Worm (Caenorhabditis elegans) whole organism, mixed stage, embryonic: Measurements from ENCODE around the gene C35B1.8.

Source experiments
- M03D4.4 ChIP-seq: sonication (generic microtip); optimal IDR thresholded peaks from 2 replicates; lab custom pipeline; 2017; ENCODE audit warnings: mild to moderate bottlenecking, missing genetic modification characterization, missing compliant biosample characterization
- bed-3 ChIP-seq: fragments of 200-800 bp; sonication (Bioruptor generic); optimal IDR thresholded peaks from 3 replicates; lab custom pipeline; 2018; ENCODE audit warnings: mild to moderate bottlenecking, missing genetic modification characterization, moderate library complexity, missing compliant biosample characterization
- blmp-1 ChIP-seq: fragments of 150-350 bp; optimal IDR thresholded peaks from 2 replicates; lab custom pipeline; 2014; ENCODE audit warnings: missing biosample characterization, missing genetic modification characterization
- ceh-39 ChIP-seq: fragments of 150-350 bp; optimal IDR thresholded peaks from 2 replicates; lab custom pipeline; 2014; ENCODE audit warnings: missing biosample characterization, missing genetic modification characterization
- ceh-43 ChIP-seq: fragments of 200-800 bp; sonication (Bioruptor generic); optimal IDR thresholded peaks from 2 replicates; lab custom pipeline; 2018; ENCODE audit warnings: mild to moderate bottlenecking, missing genetic modification characterization, moderate library complexity, missing compliant biosample characterization
- ceh-83 ChIP-seq: fragments of 200-800 bp; sonication (Bioruptor generic); optimal IDR thresholded peaks from 2 replicates; lab custom pipeline; 2018; ENCODE audit warnings: mild to moderate bottlenecking, missing genetic modification characterization, missing compliant biosample characterization
- ces-1 ChIP-seq: fragments of 150-350 bp; optimal IDR thresholded peaks from 2 replicates; lab custom pipeline; 2014; ENCODE audit warnings: missing biosample characterization, missing genetic modification reagents, missing genetic modification characterization
- drap-1 ChIP-seq: fragments of 200-800 bp; sonication (Bioruptor generic); optimal IDR thresholded peaks from 3 replicates; lab custom pipeline; 2018; ENCODE audit warnings: mild to moderate bottlenecking, missing genetic modification characterization, missing compliant biosample characterization
- elt-1 ChIP-seq: sonication (generic microtip); optimal IDR thresholded peaks from 2 replicates; lab custom pipeline; 2017; ENCODE audit warnings: missing genetic modification characterization, mild to moderate bottlenecking, missing compliant biosample characterization, antibody characterized with exemption, moderate library complexity, borderline replicate concordance; ENCODE audit not compliant: insufficient read depth
- elt-3 ChIP-seq: fragments of 150-350 bp; optimal IDR thresholded peaks from 2 replicates; lab custom pipeline; 2014; ENCODE audit warnings: missing biosample characterization, missing genetic modification characterization
- flh-1 ChIP-seq: fragments of 200-800 bp; sonication (Bioruptor generic); optimal IDR thresholded peaks from 2 replicates; lab custom pipeline; 2018; ENCODE audit warnings: mild to moderate bottlenecking, missing genetic modification characterization, moderate library complexity, missing compliant biosample characterization
- ham-2 ChIP-seq: fragments of 200-800 bp; sonication (Bioruptor generic); optimal IDR thresholded peaks from 2 replicates; lab custom pipeline; 2018; ENCODE audit warnings: mild to moderate bottlenecking, missing genetic modification characterization, missing compliant biosample characterization
- hlh-1 ChIP-seq: fragments of 150-350 bp; optimal IDR thresholded peaks from 2 replicates; lab custom pipeline; 2014; ENCODE audit warnings: missing biosample characterization, missing genetic modification reagents, missing genetic modification characterization
- lin-13 ChIP-seq: fragments of 150-350 bp; optimal IDR thresholded peaks from 2 replicates; lab custom pipeline; 2014; ENCODE audit warnings: missing biosample characterization, missing genetic modification characterization
- lin-32 ChIP-seq: fragments of 200-800 bp; sonication (Bioruptor generic); optimal IDR thresholded peaks from 2 replicates; lab custom pipeline; 2018; ENCODE audit warnings: mild to moderate bottlenecking, missing genetic modification characterization, missing compliant biosample characterization
- lsy-2 ChIP-seq: fragments of 150-350 bp; optimal IDR thresholded peaks from 2 replicates; lab custom pipeline; 2014; ENCODE audit warnings: missing biosample characterization, missing genetic modification characterization
- mab-5 ChIP-seq: fragments of 150-350 bp; optimal IDR thresholded peaks from 2 replicates; lab custom pipeline; 2014; ENCODE audit warnings: missing biosample characterization, missing genetic modification characterization
- mep-1 ChIP-seq: fragments of 150-350 bp; optimal IDR thresholded peaks from 2 replicates; lab custom pipeline; 2017; ENCODE audit warnings: missing biosample characterization, missing genetic modification reagents, missing genetic modification characterization, inconsistent platforms
- mls-2 ChIP-seq: sonication (generic microtip); optimal IDR thresholded peaks from 2 replicates; lab custom pipeline; 2016; ENCODE audit warnings: mild to moderate bottlenecking, missing genetic modification characterization, moderate library complexity, missing compliant biosample characterization
- nhr-12 ChIP-seq: fragments of 150-350 bp; optimal IDR thresholded peaks from 2 replicates; lab custom pipeline; 2014; ENCODE audit warnings: missing biosample characterization, missing genetic modification characterization
- nhr-2 ChIP-seq: fragments of 150-350 bp; optimal IDR thresholded peaks from 2 replicates; lab custom pipeline; 2014; ENCODE audit warnings: missing biosample characterization, missing genetic modification characterization
- nhr-237 ChIP-seq: fragments of 150-350 bp; optimal IDR thresholded peaks from 2 replicates; lab custom pipeline; 2014; ENCODE audit warnings: missing biosample characterization, missing genetic modification characterization
- nhr-28 ChIP-seq: fragments of 150-350 bp; optimal IDR thresholded peaks from 2 replicates; lab custom pipeline; 2014; ENCODE audit warnings: missing biosample characterization, missing genetic modification characterization
- pha-4 ChIP-seq: fragments of 150-350 bp; optimal IDR thresholded peaks from 2 replicates; lab custom pipeline; 2018; ENCODE audit warnings: missing biosample characterization, missing genetic modification reagents, missing genetic modification characterization
- snpc-4 ChIP-seq: fragments of 150-350 bp; optimal IDR thresholded peaks from 2 replicates; lab custom pipeline; 2014; ENCODE audit warnings: missing biosample characterization, missing genetic modification characterization
- sptf-1 ChIP-seq: sonication (generic microtip); optimal IDR thresholded peaks from 2 replicates; lab custom pipeline; 2017; ENCODE audit warnings: mild to moderate bottlenecking, missing genetic modification characterization, moderate library complexity, missing compliant biosample characterization
- tbx-8 ChIP-seq: fragments of 200-800 bp; sonication (Bioruptor generic); optimal IDR thresholded peaks from 2 replicates; lab custom pipeline; 2018; ENCODE audit warnings: mild to moderate bottlenecking, missing genetic modification characterization, moderate library complexity, missing compliant biosample characterization
- unc-120 ChIP-seq: sonication (generic microtip); optimal IDR thresholded peaks from 2 replicates; lab custom pipeline; 2017; ENCODE audit warnings: missing genetic modification characterization, missing compliant biosample characterization; ENCODE audit not compliant: poor library complexity, severe bottlenecking
- unc-39 ChIP-seq: fragments of 150-350 bp; optimal IDR thresholded peaks from 2 replicates; lab custom pipeline; 2014; ENCODE audit warnings: missing biosample characterization, missing genetic modification characterization
- unc-62 ChIP-seq: fragments of 150-350 bp; optimal IDR thresholded peaks from 2 replicates; lab custom pipeline; 2014; ENCODE audit warnings: missing biosample characterization, missing genetic modification reagents, missing genetic modification characterization
- zip-8 ChIP-seq: fragments of 150-350 bp; optimal IDR thresholded peaks from 2 replicates; lab custom pipeline; 2014; ENCODE audit warnings: missing biosample characterization, missing genetic modification characterization
- ztf-11 ChIP-seq: fragments of 150-350 bp; optimal IDR thresholded peaks from 2 replicates; lab custom pipeline; 2014; ENCODE audit warnings: missing biosample characterization, missing genetic modification characterization

C35B1.8 gene

DNA sequence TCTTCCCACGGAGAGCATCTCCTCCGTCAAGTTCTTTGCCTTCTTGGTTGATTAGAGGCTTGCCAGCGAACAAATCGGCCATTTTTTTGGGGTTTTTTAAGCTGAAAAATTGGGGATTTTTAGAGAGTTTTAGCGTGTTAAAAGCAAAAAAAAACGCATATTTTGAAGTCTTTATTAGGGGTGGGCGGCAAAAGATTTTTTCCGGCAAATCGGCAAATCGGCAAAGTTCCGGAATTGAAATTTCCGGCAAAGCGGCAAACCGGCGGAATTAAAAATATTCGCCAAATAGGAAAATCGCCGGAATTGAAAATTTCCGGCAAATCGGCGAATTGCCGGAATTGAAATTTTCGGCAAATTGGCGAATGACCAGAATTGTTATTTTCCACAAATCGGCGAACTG, 5.3 kb upstream of the C35B1.8 start, which contains the start of gene C35B1.5:
Gene C35B1.5 (minus strand): TSS at position 101 of the 400 bp plus-strand sequence.
- TF ChIP-seq blmp-1 (tag; lab: Kevin White, UChicago) (no peak), elt-1 (tag; lab: Kevin White, UChicago) (no peak), elt-3 (tag; lab: Kevin White, UChicago) (no peak)

DNA sequence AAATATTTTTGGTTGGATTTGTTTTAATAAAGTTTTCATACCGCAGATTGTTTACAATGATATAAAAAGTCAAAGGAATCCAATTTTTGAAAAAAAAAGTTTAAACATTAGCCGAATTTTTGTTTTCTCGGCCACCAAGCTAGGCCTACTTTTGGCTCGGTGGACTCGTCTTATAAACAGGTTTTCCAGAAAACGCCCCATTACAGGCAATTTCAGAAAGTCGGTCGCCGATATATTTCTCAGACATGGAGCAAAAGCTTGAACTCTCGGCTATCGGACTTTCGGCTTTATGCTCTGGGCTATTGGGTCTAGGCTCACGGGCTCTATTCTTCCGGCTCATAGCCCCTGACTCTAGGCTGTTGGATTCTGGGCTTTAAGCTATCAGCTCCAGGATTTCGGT, 4.3 kb upstream of the C35B1.8 start:
- TF ChIP-seq flh-1 (GFP tag; lab: Kevin White, UChicago) (no peak), tbx-8 (GFP tag; lab: Kevin White, UChicago) (no peak), ceh-83 (GFP tag; lab: Kevin White, UChicago) (no peak), lsy-2 (tag; lab: Kevin White, UChicago) (no peak), ceh-39 (tag; lab: Kevin White, UChicago) (no peak), pha-4 (tag; lab: Kevin White, UChicago) (no peak), zip-8 (tag; lab: Kevin White, UChicago) (no peak)

DNA sequence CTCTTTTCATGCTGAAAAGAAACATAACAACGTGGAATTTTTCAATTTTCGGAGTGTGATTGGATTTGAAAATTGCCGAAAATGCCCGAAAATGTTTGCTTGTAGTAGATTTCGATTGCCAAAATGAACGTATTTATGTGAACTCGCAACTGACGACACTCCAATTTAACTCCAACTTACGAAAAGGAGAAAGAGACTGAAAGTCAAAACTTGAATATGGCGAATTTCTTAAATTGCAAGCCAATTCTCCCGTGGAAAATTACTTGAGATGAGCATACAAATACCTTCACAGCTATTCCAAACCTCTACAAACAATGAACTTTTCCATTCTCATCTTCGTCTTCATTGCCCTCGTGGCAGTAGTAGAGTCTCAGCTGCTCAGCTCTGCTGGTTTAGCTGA, 3.8 kb upstream of the C35B1.8 start:
- TF ChIP-seq lin-32 (GFP tag; lab: Kevin White, UChicago): no peak
- TF ChIP-seq nhr-237: no peak
- TF ChIP-seq ces-1: no peak
- no peak for TF ChIP-seq mls-2
- TF ChIP-seq nhr-28 (tag; lab: Kevin White, UChicago): no peak
- TF ChIP-seq, all 35 proteins: peak for 0

DNA sequence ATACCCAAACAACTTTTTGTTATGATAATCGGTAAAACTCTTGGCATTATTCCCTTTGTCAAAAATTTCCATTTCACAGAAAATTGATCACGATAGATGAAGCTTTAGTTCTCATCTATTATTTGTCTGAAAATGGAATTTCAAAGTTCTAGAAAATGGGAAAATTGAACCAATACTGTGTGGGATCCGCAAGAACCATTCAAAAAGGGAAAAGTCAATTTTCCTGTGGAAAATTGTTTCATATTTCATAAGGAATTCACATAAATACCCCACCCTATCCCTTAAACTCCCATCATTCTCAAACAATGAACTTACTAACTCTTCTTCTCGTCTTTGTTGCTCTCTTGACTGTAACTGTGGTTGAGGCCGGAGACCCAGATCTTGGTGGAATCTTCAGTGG, 2.0 kb upstream of the C35B1.8 start, which contains the start of the genes C35B1.9 and C35B1.3:
Gene C35B1.9 (minus strand): TSS at position 101 of the 400 bp plus-strand sequence.
Gene C35B1.3 (plus strand): TSS at position 306 of the 400 bp plus-strand sequence.
- TF ChIP-seq ceh-39 (tag; lab: Kevin White, UChicago) (no peak), lsy-2 (tag; lab: Kevin White, UChicago) (no peak), tbx-8 (GFP tag; lab: Kevin White, UChicago) (no peak), pha-4 (tag; lab: Kevin White, UChicago) (no peak), nhr-2 (tag; lab: Kevin White, UChicago) (no peak), mls-2 (no peak), unc-120 (tag; lab: Kevin White, UChicago) (no peak), flh-1 (GFP tag; lab: Kevin White, UChicago) (no peak), drap-1 (GFP tag; lab: Kevin White, UChicago) (no peak), nhr-237 (no peak), nhr-12 (no peak), ztf-11 (tag; lab: Kevin White, UChicago) (no peak), M03D4.4 (no peak), lin-13 (tag; lab: Kevin White, UChicago) (no peak), elt-3 (tag; lab: Kevin White, UChicago) (no peak), ces-1 (no peak), mab-5 (tag; lab: Kevin White, UChicago) (no peak), ham-2 (GFP tag; lab: Kevin White, UChicago) (no peak), ceh-83 (GFP tag; lab: Kevin White, UChicago) (no peak), unc-39 (tag; lab: Kevin White, UChicago) (no peak)

DNA sequence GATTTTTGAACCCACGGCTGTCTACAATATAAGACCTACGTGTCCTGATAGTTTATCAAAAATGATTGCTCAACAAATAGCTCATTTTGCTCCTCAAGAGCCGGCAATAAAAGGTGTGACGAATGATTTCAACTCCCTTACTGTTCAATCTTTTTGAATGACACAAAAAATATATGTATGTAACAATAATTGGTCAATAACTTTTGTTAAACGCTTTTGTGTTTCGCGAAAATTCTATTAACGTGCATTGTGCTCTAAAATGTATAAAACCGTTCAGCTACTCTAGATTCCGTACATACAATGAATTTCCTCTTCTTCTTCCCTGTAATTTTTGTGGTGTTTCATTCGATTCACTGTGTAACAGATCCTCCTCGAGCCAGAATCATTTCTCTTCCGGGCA, 713 bp upstream of the C35B1.8 start, which contains the start of gene C35B1.4:
Gene C35B1.4 (plus strand): TSS at position 301 of the 400 bp plus-strand sequence.
- TF ChIP-seq ceh-83 (GFP tag; lab: Kevin White, UChicago) (no peak), elt-1 (tag; lab: Kevin White, UChicago) (no peak), flh-1 (GFP tag; lab: Kevin White, UChicago) (no peak), mep-1 (tag; lab: Kevin White, UChicago) (no peak), hlh-1 (tag; lab: Kevin White, UChicago) (no peak), bed-3 (GFP tag; lab: Kevin White, UChicago) (no peak), nhr-237 (no peak), tbx-8 (GFP tag; lab: Kevin White, UChicago) (no peak), snpc-4 (no peak), ceh-43 (GFP tag; lab: Kevin White, UChicago) (no peak), blmp-1 (tag; lab: Kevin White, UChicago) (no peak), nhr-28 (tag; lab: Kevin White, UChicago) (no peak), unc-62 (no peak), unc-120 (tag; lab: Kevin White, UChicago) (no peak), lin-13 (tag; lab: Kevin White, UChicago) (no peak), sptf-1 (tag; lab: Kevin White, UChicago) (no peak), ceh-39 (tag; lab: Kevin White, UChicago) (no peak)
